Fruit fly (Drosophila melanogaster) whole organism, embryonic: Measurements from ENCODE around the gene Spx.

Experiments used
- C15 ChIP-seq: fragments of 200-800 bp; sonication (Bioruptor generic); IDR thresholded peaks from 3 replicates; pipeline ENCODE4 v1.3.6; 2022; ENCODE audit warnings: missing biosample characterization, missing genetic modification characterization
- CG10654 ChIP-seq: fragments of 200-800 bp; sonication (Bioruptor generic); optimal IDR thresholded peaks from 2 replicates; lab custom pipeline; 2016; ENCODE audit warnings: missing biosample characterization, missing genetic modification characterization
- CG10979 ChIP-seq: fragments of 200-800 bp; sonication (Bioruptor generic); optimal IDR thresholded peaks from 2 replicates; lab custom pipeline; 2018; ENCODE audit warnings: missing biosample characterization, mild to moderate bottlenecking, missing genetic modification characterization, moderate library complexity
- CG11695 ChIP-seq: fragments of 200-800 bp; sonication (Bioruptor generic); IDR thresholded peaks from 3 replicates; pipeline ENCODE4 v1.3.6; 2022; ENCODE audit warnings: missing biosample characterization, missing genetic modification characterization
- CG1233 ChIP-seq: fragments of 200-800 bp; sonication (Bioruptor generic); optimal IDR thresholded peaks from 4 replicates; lab custom pipeline; 2018; ENCODE audit warnings: missing biosample characterization, mild to moderate bottlenecking, missing genetic modification characterization
- CG13894 ChIP-seq: fragments of 200-800 bp; sonication (Bioruptor generic); optimal IDR thresholded peaks from 3 replicates; lab custom pipeline; 2018; ENCODE audit warnings: missing biosample characterization, mild to moderate bottlenecking, missing genetic modification characterization, moderate library complexity
- CG14710 ChIP-seq: fragments of 200-800 bp; sonication (Bioruptor generic); optimal IDR thresholded peaks from 3 replicates; lab custom pipeline; 2019; ENCODE audit warnings: missing biosample characterization, mild to moderate bottlenecking, missing genetic modification characterization, moderate library complexity
- CG15011 ChIP-seq: fragments of 200-800 bp; sonication (Bioruptor generic); optimal IDR thresholded peaks from 3 replicates; lab custom pipeline; 2018; ENCODE audit warnings: missing biosample characterization, mild to moderate bottlenecking, missing genetic modification characterization
- CG1603 ChIP-seq: fragments of 200-800 bp; sonication (Bioruptor generic); optimal IDR thresholded peaks from 2 replicates; lab custom pipeline; 2019; ENCODE audit warnings: missing biosample characterization, mild to moderate bottlenecking, missing genetic modification characterization, moderate library complexity
- CG17612 ChIP-seq: fragments of 200-800 bp; sonication (Bioruptor generic); IDR thresholded peaks from 2 replicates; pipeline ENCODE4 v1.3.6; 2022; ENCODE audit warnings: missing biosample characterization, missing genetic modification characterization
- CG17802 ChIP-seq: fragments of 200-800 bp; sonication (Bioruptor generic); optimal IDR thresholded peaks from 2 replicates; lab custom pipeline; 2018; ENCODE audit warnings: missing biosample characterization, mild to moderate bottlenecking, missing genetic modification characterization, moderate library complexity
- CG17829 ChIP-seq: fragments of 200-800 bp; optimal IDR thresholded peaks from 2 replicates; lab custom pipeline; 2019; ENCODE audit warnings: missing biosample characterization, mild to moderate bottlenecking, missing genetic modification characterization, moderate library complexity
- CG2678 ChIP-seq: fragments of 200-800 bp; sonication (Bioruptor generic); optimal IDR thresholded peaks from 3 replicates; lab custom pipeline; 2019; ENCODE audit warnings: missing biosample characterization, mild to moderate bottlenecking, missing genetic modification characterization, moderate library complexity
- CG3065 ChIP-seq: fragments of 200-800 bp; sonication (Bioruptor generic); optimal IDR thresholded peaks from 2 replicates; lab custom pipeline; 2016; ENCODE audit warnings: missing biosample characterization, missing genetic modification characterization
- CG31365 ChIP-seq: fragments of 200-800 bp; sonication (Bioruptor generic); optimal IDR thresholded peaks from 2 replicates; lab custom pipeline; 2018; ENCODE audit warnings: missing biosample characterization, mild to moderate bottlenecking, missing genetic modification characterization
- CG31441 ChIP-seq: fragments of 200-800 bp; sonication (Bioruptor generic); IDR thresholded peaks from 2 replicates; pipeline ENCODE4 v1.3.6; 2022; ENCODE audit warnings: missing biosample characterization, missing genetic modification characterization
- CG32532 ChIP-seq: fragments of 200-800 bp; sonication (Bioruptor generic); IDR thresholded peaks from 2 replicates; pipeline ENCODE4 v1.3.6; 2022; ENCODE audit warnings: missing biosample characterization, missing genetic modification characterization
- CG3726 ChIP-seq: fragments of 200-800 bp; sonication (Bioruptor generic); IDR thresholded peaks from 3 replicates; pipeline ENCODE4, ENCODE4 v1.3.6; 2022; ENCODE audit warnings: missing biosample characterization, missing genetic modification characterization
- CG3838 ChIP-seq: fragments of 200-800 bp; sonication (Bioruptor generic); optimal IDR thresholded peaks from 3 replicates; lab custom pipeline; 2016; ENCODE audit warnings: missing biosample characterization, missing genetic modification characterization
- CG6175 ChIP-seq: fragments of 200-800 bp; sonication (Bioruptor generic); IDR thresholded peaks from 3 replicates; pipeline ENCODE4 v1.3.6; 2022; ENCODE audit warnings: missing biosample characterization, missing genetic modification characterization
- CG7357 ChIP-seq: fragments of 200-800 bp; sonication (Bioruptor generic); IDR thresholded peaks from 3 replicates; pipeline ENCODE4 v1.3.6; 2022; ENCODE audit warnings: missing biosample characterization, missing genetic modification characterization
- CG9797 ChIP-seq: fragments of 200-800 bp; sonication (Bioruptor generic); optimal IDR thresholded peaks from 3 replicates; lab custom pipeline; 2018; ENCODE audit warnings: missing biosample characterization, mild to moderate bottlenecking, missing genetic modification characterization
- E2f1 ChIP-seq: fragments of 200-800 bp; sonication (Bioruptor generic); IDR thresholded peaks from 2 replicates; pipeline ENCODE4 v1.3.6; 2022; ENCODE audit warnings: missing biosample characterization, missing genetic modification characterization
- E2f2 ChIP-seq: fragments of 200-800 bp; sonication (Bioruptor generic); IDR thresholded peaks from 2 replicates; pipeline ENCODE4 v1.3.6; 2022; ENCODE audit warnings: missing biosample characterization, missing genetic modification characterization
- Fer3 ChIP-seq: fragments of 200-800 bp; sonication (Bioruptor generic); optimal IDR thresholded peaks from 2 replicates; lab custom pipeline; 2018; ENCODE audit warnings: missing biosample characterization, mild to moderate bottlenecking, missing genetic modification characterization, moderate library complexity
- HLH4C ChIP-seq: fragments of 200-800 bp; sonication (Bioruptor generic); IDR thresholded peaks from 3 replicates; pipeline ENCODE4 v1.3.6; 2022; ENCODE audit warnings: missing biosample characterization, missing genetic modification characterization; ENCODE audit not compliant: partially characterized antibody
- HmgD ChIP-seq: fragments of 200-800 bp; sonication (Bioruptor generic); optimal IDR thresholded peaks from 3 replicates; lab custom pipeline; 2016; ENCODE audit warnings: missing biosample characterization, missing genetic modification characterization
- Hr3 ChIP-seq: fragments of 200-800 bp; sonication (Bioruptor generic); optimal IDR thresholded peaks from 3 replicates; lab custom pipeline; 2016; ENCODE audit warnings: missing biosample characterization, missing genetic modification characterization
- Kr ChIP-seq: fragments of 200-800 bp; sonication (Bioruptor generic); optimal IDR thresholded peaks from 2 replicates; lab custom pipeline; 2017; ENCODE audit warnings: missing biosample characterization, mild to moderate bottlenecking, missing genetic modification characterization
- NK7.1 ChIP-seq: fragments of 200-800 bp; sonication (Bioruptor generic); optimal IDR thresholded peaks from 3 replicates; lab custom pipeline; 2016; ENCODE audit warnings: missing biosample characterization, missing genetic modification characterization
- Sin3A ChIP-seq: fragments of >200 bp; optimal IDR thresholded peaks from 2 replicates; lab custom pipeline; 2018
- Taf1 ChIP-seq: fragments of 200-800 bp; sonication (Bioruptor generic); IDR thresholded peaks from 2 replicates; pipeline ENCODE4 v1.3.6; 2022; ENCODE audit warnings: missing biosample characterization, missing genetic modification characterization
- Tbp ChIP-seq: fragments of >200 bp; optimal IDR thresholded peaks from 2 replicates; lab custom pipeline; 2018; ENCODE audit warnings: missing biosample characterization, missing genetic modification characterization
- fru ChIP-seq: fragments of >200 bp; optimal IDR thresholded peaks from 2 replicates; lab custom pipeline; 2017
- gro ChIP-seq: fragments of 200-800 bp; sonication (Bioruptor generic); optimal IDR thresholded peaks from 2 replicates; lab custom pipeline; 2016; ENCODE audit warnings: missing biosample characterization, missing genetic modification characterization
- h ChIP-seq: fragments of >200 bp; optimal IDR thresholded peaks from 2 replicates; lab custom pipeline; 2017
- hkb ChIP-seq, 2 experiments: fragments of 200-800 bp in 1 of 2; fragments of >200 bp in 1 of 2; sonication (Bioruptor generic) in 1 of 2; IDR thresholded peaks in 1 of 2; optimal IDR thresholded peaks in 1 of 2; 2 replicates each; pipeline versions ENCODE4 v1.3.6 to Lab custom; 2017 to 2022; ENCODE audit warnings: missing biosample characterization in 1 of 2, missing genetic modification characterization in 1 of 2
- hth ChIP-seq: fragments of >200 bp; optimal IDR thresholded peaks from 2 replicates; lab custom pipeline; 2017; ENCODE audit warnings: inconsistent platforms
- jing ChIP-seq: fragments of 200-800 bp; sonication (Bioruptor generic); optimal IDR thresholded peaks from 2 replicates; lab custom pipeline; 2018; ENCODE audit warnings: missing biosample characterization, mild to moderate bottlenecking, missing genetic modification characterization
- maf-S ChIP-seq: fragments of 200-800 bp; sonication (Bioruptor generic); optimal IDR thresholded peaks from 2 replicates; lab custom pipeline; 2016; ENCODE audit warnings: missing biosample characterization, missing genetic modification characterization
- nerfin-2 ChIP-seq: fragments of 200-800 bp; sonication (Bioruptor generic); IDR thresholded peaks from 2 replicates; pipeline ENCODE4 v1.3.6; 2022; ENCODE audit warnings: missing biosample characterization, missing genetic modification characterization; ENCODE audit not compliant: partially characterized antibody
- odd ChIP-seq: fragments of 200-800 bp; sonication (Bioruptor generic); optimal IDR thresholded peaks from 2 replicates; lab custom pipeline; 2017; ENCODE audit warnings: missing biosample characterization, mild to moderate bottlenecking, missing genetic modification characterization
- schlank ChIP-seq: fragments of 200-800 bp; sonication (Bioruptor generic); optimal IDR thresholded peaks from 2 replicates; lab custom pipeline; 2018; ENCODE audit warnings: missing biosample characterization, mild to moderate bottlenecking, missing genetic modification characterization
- scrt ChIP-seq: fragments of 200-800 bp; sonication (Bioruptor generic); optimal IDR thresholded peaks from 2 replicates; lab custom pipeline; 2018; ENCODE audit warnings: missing biosample characterization, mild to moderate bottlenecking, missing genetic modification characterization, moderate library complexity
- sens-2 ChIP-seq: fragments of 200-800 bp; sonication (Bioruptor generic); IDR thresholded peaks from 2 replicates; pipeline ENCODE4 v1.3.6; 2022; ENCODE audit warnings: missing biosample characterization, missing genetic modification characterization
- sob ChIP-seq: fragments of 200-800 bp; sonication (Bioruptor generic); IDR thresholded peaks from 2 replicates; pipeline ENCODE4 v1.3.6; 2022; ENCODE audit warnings: missing biosample characterization, missing genetic modification characterization
- sr ChIP-seq: fragments of 200-800 bp; sonication (Bioruptor generic); IDR thresholded peaks from 3 replicates; pipeline ENCODE4 v1.3.6; 2022; ENCODE audit warnings: missing biosample characterization, missing genetic modification characterization
- sug ChIP-seq: fragments of 200-800 bp; optimal IDR thresholded peaks from 2 replicates; lab custom pipeline; 2019; ENCODE audit warnings: missing biosample characterization, mild to moderate bottlenecking, missing genetic modification characterization, moderate library complexity
- usp ChIP-seq: fragments of >200 bp; optimal IDR thresholded peaks from 2 replicates; lab custom pipeline; 2017; ENCODE audit warnings: missing biosample characterization, missing genetic modification characterization
- zfh1 ChIP-seq: fragments of 200-800 bp; sonication (Bioruptor generic); IDR thresholded peaks from 3 replicates; pipeline ENCODE4 v1.3.6; 2022; ENCODE audit warnings: missing biosample characterization, missing genetic modification characterization

Gene Spx

dm6 chrX:6224225-6225190 is 31.1 kb upstream of the Spx start, which contains the start of gene sqh (continued):
- TF ChIP-seq usp (GFP tag; lab: Kevin White, UChicago) (no peak), hkb (optimal IDR thresholded peaks at IDR 0.05; lab: Kevin White, UChicago) (no peak), hkb (GFP tag; IDR thresholded peaks at IDR 0.05; lab: Robert Waterston, UW) (peak; percentile 92; the same call in 1 of the 2 replicates), jing (GFP tag; lab: Kevin White, UChicago) (peak; percentile 74), CG6175 (GFP tag; lab: Robert Waterston, UW) (peak; percentile 77; the same call in 2 of the 3 replicates), Tbp (GFP tag; lab: Kevin White, UChicago) (no peak), h (lab: Kevin White, UChicago) (no peak), zfh1 (GFP tag; lab: Robert Waterston, UW) (peak; percentile 89), CG1233 (GFP tag; lab: Kevin White, UChicago) (peak; percentile 84), Fer3 (peak; percentile 85), CG3838 (GFP tag; lab: Kevin White, UChicago) (no peak), sug (peak; percentile 86), Taf1 (peak; percentile 81; the same call in 1 of the 2 replicates), CG17802 (tag; lab: Kevin White, UChicago) (peak; percentile 38), sens-2 (peak; percentile 70), CG17612 (peak; percentile 61), HmgD (GFP tag; lab: Kevin White, UChicago) (no peak), NK7.1 (GFP tag; lab: Kevin White, UChicago) (no peak), Hr3 (GFP tag; lab: Kevin White, UChicago) (peak; percentile 88), Kr (no peak), maf-S (GFP tag; lab: Kevin White, UChicago) (no peak), CG1603 (tag; lab: Kevin White, UChicago) (peak; percentile 66), CG32532 (GFP tag; lab: Robert Waterston, UW) (peak; percentile 92), CG17829 (tag; lab: Kevin White, UChicago) (peak; percentile 83), CG13894 (tag; lab: Kevin White, UChicago) (peak; percentile 83), CG15011 (GFP tag; lab: Kevin White, UChicago) (no peak), schlank (tag; lab: Kevin White, UChicago) (peak; percentile 73), gro (GFP tag; lab: Kevin White, UChicago) (no peak), E2f1 (GFP tag; lab: Robert Waterston, UW) (peak; percentile 89), HLH4C (GFP tag; lab: Robert Waterston, UW) (no peak), scrt (GFP tag; lab: Kevin White, UChicago) (no peak), CG31365 (tag; lab: Kevin White, UChicago) (peak; percentile 50), CG3065 (GFP tag; lab: Kevin White, UChicago) (peak; percentile 12), CG3726 (peak; percentile 82), CG11695 (peak; percentile 91), E2f2 (GFP tag; lab: Robert Waterston, UW) (peak; percentile 71), CG7357 (peak; percentile 84), sob (peak; percentile 91), CG10979 (tag; lab: Kevin White, UChicago) (peak; percentile 78), CG14710 (peak; percentile 71), CG2678 (tag; lab: Kevin White, UChicago) (peak; percentile 92), CG9797 (no peak), nerfin-2 (GFP tag; lab: Robert Waterston, UW) (no peak), CG10654 (GFP tag; lab: Kevin White, UChicago) (peak; percentile 72), hth (lab: Kevin White, UChicago) (no peak), CG31441 (GFP tag; lab: Robert Waterston, UW) (peak; percentile 77), fru (lab: Kevin White, UChicago) (no peak), odd (peak; percentile 92), C15 (GFP tag; lab: Robert Waterston, UW) (peak; percentile 78), Sin3A (no peak), sr (GFP tag; lab: Robert Waterston, UW) (no peak; the same call in 2 of the 3 replicates)
